Fruit fly (Drosophila melanogaster): ENCODE results near the gene kirre.

- TF ChIP-seq Eip93F (GFP tag; optimal IDR thresholded peaks at IDR 0.05) (no peak), Hr39 (GFP tag; optimal IDR thresholded peaks at IDR 0.05) (no peak), CG32006 (GFP tag; optimal IDR thresholded peaks at IDR 0.05) (no peak), CG8119 (GFP tag; IDR thresholded peaks at IDR 0.05) (no peak)
Observed at dm6 chrX:2732127-2732526, 8.1 kb upstream of the kirre start, which contains the start of the genes ttm50 and CG2712.

Measured in whole organism, prepupa.